Worm (Caenorhabditis elegans): ENCODE measurements around the gene F46F5.10.

Gene F46F5.10

DNA sequence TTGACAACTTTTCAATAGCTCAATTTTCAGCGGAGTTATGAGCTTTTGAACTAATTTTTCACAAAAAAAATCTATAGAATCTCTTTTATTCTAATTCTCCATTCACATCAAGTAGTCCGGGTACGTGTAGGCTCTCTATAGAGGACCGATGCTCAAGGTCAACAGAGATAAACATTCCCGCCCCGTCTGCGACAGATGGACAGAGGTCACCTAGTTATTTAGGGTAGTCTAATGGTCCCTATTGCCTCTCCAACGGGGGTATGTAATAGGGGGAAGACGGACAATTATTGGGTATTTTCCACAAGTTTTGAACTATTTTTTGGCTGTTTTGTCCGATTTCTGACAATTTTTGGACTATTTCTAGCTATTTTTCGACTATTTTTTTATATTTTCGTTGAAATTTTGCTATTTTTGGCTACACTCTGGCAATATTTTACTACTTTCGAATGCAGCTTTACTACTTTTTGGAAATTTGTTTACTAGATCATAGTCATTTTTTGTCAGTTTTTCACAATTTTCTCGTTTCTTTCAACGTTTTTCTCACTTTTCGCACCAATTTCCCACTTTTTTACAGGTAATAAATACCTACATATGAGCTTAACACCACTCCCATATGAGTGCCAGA is 44.7 kb downstream of the F46F5.10 start, which contains the start of gene fbxc-51:
Gene fbxc-51 (plus strand): TSS at position 575 of the 625 bp plus-strand sequence.
- TF ChIP-seq aly-2 (tag; optimal IDR thresholded peaks at IDR 0.05) (no peak), ama-1 (optimal IDR thresholded peaks at IDR 0.05) (no peak), elt-1 (tag; optimal IDR thresholded peaks at IDR 0.05) (no peak), R02D3.7 (tag; optimal IDR thresholded peaks at IDR 0.05) (no peak), alr-1 (tag; optimal IDR thresholded peaks at IDR 0.05) (no peak), nhr-12 (tag; optimal IDR thresholded peaks at IDR 0.05) (no peak), Y55F3AM.14 (GFP tag; optimal IDR thresholded peaks at IDR 0.05) (no peak), sma-3 (GFP tag; optimal IDR thresholded peaks at IDR 0.05) (no peak), nhr-25 (tag; optimal IDR thresholded peaks at IDR 0.05) (no peak)

DNA sequence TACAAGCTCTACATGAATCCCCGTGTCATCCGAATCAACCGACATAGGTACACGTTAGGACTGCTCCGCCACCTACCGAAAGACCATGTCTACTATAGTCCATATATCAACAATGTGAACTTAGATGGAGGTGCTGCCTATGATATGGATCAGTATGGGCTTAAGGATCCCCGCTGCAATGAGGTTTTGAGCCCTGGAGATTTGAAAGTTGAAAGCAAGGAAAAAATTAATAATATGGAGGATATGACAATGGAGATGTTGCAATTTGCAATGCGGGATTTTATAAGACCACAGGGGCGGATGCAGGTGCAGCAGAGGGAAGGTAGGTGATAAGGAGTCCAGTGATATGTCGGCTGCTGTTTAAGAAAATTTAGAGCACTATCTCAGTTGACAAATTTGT is 45.7 kb downstream of the F46F5.10 start:
- no peak for TF ChIP-seq unc-62 (GFP tag; optimal IDR thresholded peaks at IDR 0.05)
- no peak for TF ChIP-seq sem-4 (tag; optimal IDR thresholded peaks at IDR 0.05)
- no peak for TF ChIP-seq nhr-23 (tag; optimal IDR thresholded peaks at IDR 0.05)
- TF ChIP-seq dmd-4 (tag; optimal IDR thresholded peaks at IDR 0.05) = no peak
- no peak for TF ChIP-seq mab-5 (tag; optimal IDR thresholded peaks at IDR 0.05)
- TF ChIP-seq nhr-10 (tag; optimal IDR thresholded peaks at IDR 0.05) = no peak
- no peak for TF ChIP-seq snpc-4 (tag; optimal IDR thresholded peaks at IDR 0.05)
- TF ChIP-seq egl-27 (tag; optimal IDR thresholded peaks at IDR 0.05) = no peak
- TF ChIP-seq ztf-11 (tag; optimal IDR thresholded peaks at IDR 0.05) = no peak
- no peak for TF ChIP-seq alr-1 (tag; optimal IDR thresholded peaks at IDR 0.05)
- no peak for TF ChIP-seq nhr-237 (tag; optimal IDR thresholded peaks at IDR 0.05)
- TF ChIP-seq nhr-6 (tag; optimal IDR thresholded peaks at IDR 0.05) = no peak
- no peak for TF ChIP-seq lsy-2 (tag; optimal IDR thresholded peaks at IDR 0.05)
- TF ChIP-seq lin-39 (tag; optimal IDR thresholded peaks at IDR 0.05) = no peak
- no peak for TF ChIP-seq nhr-21 (tag; optimal IDR thresholded peaks at IDR 0.05)
- TF ChIP-seq elt-1 (tag; optimal IDR thresholded peaks at IDR 0.05) = no peak
- TF ChIP-seq ama-1 (optimal IDR thresholded peaks at IDR 0.05) = no peak

- TF ChIP-seq sem-4 (tag; optimal IDR thresholded peaks at IDR 0.05) (peak; percentile 15), C34F6.9 (tag; optimal IDR thresholded peaks at IDR 0.05) (peak; percentile 52), egl-27 (tag; optimal IDR thresholded peaks at IDR 0.05) (no peak), unc-55 (GFP tag; optimal IDR thresholded peaks at IDR 0.05) (peak; percentile 67), nhr-12 (tag; optimal IDR thresholded peaks at IDR 0.05) (no peak), fos-1 (tag; optimal IDR thresholded peaks at IDR 0.05) (peak; percentile 29), mbf-1 (tag; optimal IDR thresholded peaks at IDR 0.05) (no peak), nhr-129 (tag; optimal IDR thresholded peaks at IDR 0.05) (peak; percentile 23), sma-9 (GFP tag; optimal IDR thresholded peaks at IDR 0.05) (peak; percentile 6), sma-9 (tag; optimal IDR thresholded peaks at IDR 0.05) (no peak), gmeb-1 (tag; optimal IDR thresholded peaks at IDR 0.05) (peak; percentile 31), crh-2 (tag; optimal IDR thresholded peaks at IDR 0.05) (peak; percentile 44), elt-3 (tag; optimal IDR thresholded peaks at IDR 0.05) (no peak), ceh-16 (tag; optimal IDR thresholded peaks at IDR 0.05) (no peak), lin-13 (GFP tag; optimal IDR thresholded peaks at IDR 0.05) (peak; percentile 31), lsy-2 (tag; optimal IDR thresholded peaks at IDR 0.05) (peak in 1 of 2 experiments; percentile 67), skn-1 (tag; optimal IDR thresholded peaks at IDR 0.05) (no peak), alr-1 (tag; optimal IDR thresholded peaks at IDR 0.05) (no peak), mab-5 (tag; optimal IDR thresholded peaks at IDR 0.05) (peak; percentile 36), zag-1 (tag; optimal IDR thresholded peaks at IDR 0.05) (peak; percentile 31), mdl-1 (tag; optimal IDR thresholded peaks at IDR 0.05) (no peak), Y55F3AM.14 (GFP tag; optimal IDR thresholded peaks at IDR 0.05) (no peak), F13H6.1 (tag; optimal IDR thresholded peaks at IDR 0.05) (peak; percentile 26)
These were observed 49.6 kb downstream of the F46F5.10 start, which contains the start of gene alg-2 for ce11 chrII:872993-873787. TSS of gene alg-2 (plus strand) at chrII:873212.

Data from whole organism, L2 larva.